Fruit fly (Drosophila melanogaster) whole organism, embryonic: ENCODE data around the gene Rbm13.
A peak's percentile ranks its signal among the peaks of the same experiment; 100 is the strongest.

Experiments used
- Atf6 ChIP-seq: fragments of 200-800 bp; sonication (Bioruptor generic); IDR thresholded peaks from 2 replicates; pipeline ENCODE4 v1.3.6; 2022; ENCODE audit warnings: missing biosample characterization, missing genetic modification characterization
- CG10543 ChIP-seq: fragments of 200-800 bp; sonication (Bioruptor generic); optimal IDR thresholded peaks from 3 replicates; lab custom pipeline; 2017; ENCODE audit warnings: missing biosample characterization, mild to moderate bottlenecking, missing genetic modification characterization, moderate library complexity
- CG11085 ChIP-seq: fragments of 200-800 bp; sonication (Bioruptor generic); IDR thresholded peaks from 2 replicates; pipeline ENCODE4 v1.3.6; 2022; ENCODE audit warnings: missing biosample characterization, missing genetic modification characterization
- CG12155 ChIP-seq: fragments of 200-800 bp; sonication (Bioruptor generic); optimal IDR thresholded peaks from 3 replicates; lab custom pipeline; 2016; ENCODE audit warnings: missing biosample characterization, missing genetic modification characterization
- CG1529 ChIP-seq: fragments of 200-800 bp; sonication (Bioruptor generic); optimal IDR thresholded peaks from 3 replicates; lab custom pipeline; 2018; ENCODE audit warnings: missing biosample characterization, missing genetic modification characterization
- CG15601 ChIP-seq: fragments of 200-800 bp; sonication (Bioruptor generic); optimal IDR thresholded peaks from 3 replicates; lab custom pipeline; 2019; ENCODE audit warnings: missing biosample characterization, mild to moderate bottlenecking, missing genetic modification characterization, moderate library complexity
- CG17385 ChIP-seq: fragments of 200-800 bp; sonication (Bioruptor generic); optimal IDR thresholded peaks from 3 replicates; lab custom pipeline; 2018; ENCODE audit warnings: missing biosample characterization, mild to moderate bottlenecking, missing genetic modification characterization
- CG1792 ChIP-seq: fragments of 200-800 bp; sonication (Bioruptor generic); optimal IDR thresholded peaks from 2 replicates; lab custom pipeline; 2016; ENCODE audit warnings: missing biosample characterization, missing genetic modification characterization
- CG18764 ChIP-seq: fragments of 200-800 bp; sonication (Bioruptor generic); optimal IDR thresholded peaks from 3 replicates; lab custom pipeline; 2016; ENCODE audit warnings: missing biosample characterization, missing genetic modification characterization
- CG30020 ChIP-seq: fragments of 200-800 bp; optimal IDR thresholded peaks from 2 replicates; lab custom pipeline; 2019; ENCODE audit warnings: missing biosample characterization, mild to moderate bottlenecking, missing genetic modification characterization, moderate library complexity
- CG30431 ChIP-seq: fragments of 200-800 bp; sonication (Bioruptor generic); optimal IDR thresholded peaks from 2 replicates; lab custom pipeline; 2017; ENCODE audit warnings: missing biosample characterization, missing genetic modification characterization
- CG32532 ChIP-seq: fragments of 200-800 bp; sonication (Bioruptor generic); IDR thresholded peaks from 2 replicates; pipeline ENCODE4 v1.3.6; 2022; ENCODE audit warnings: missing biosample characterization, missing genetic modification characterization
- CG32767 ChIP-seq: fragments of 200-800 bp; sonication (Bioruptor generic); IDR thresholded peaks from 2 replicates; pipeline ENCODE4 v1.3.6; 2022; ENCODE audit warnings: missing biosample characterization, missing genetic modification characterization
- CG34224 ChIP-seq: fragments of 200-800 bp; sonication (Bioruptor generic); IDR thresholded peaks from 3 replicates; pipeline ENCODE4 v1.3.6; 2022; ENCODE audit warnings: missing biosample characterization, missing genetic modification characterization; ENCODE audit not compliant: partially characterized antibody
- CG34422 ChIP-seq: fragments of 200-800 bp; sonication (Bioruptor generic); IDR thresholded peaks from 3 replicates; pipeline ENCODE4 v1.3.6; 2022; ENCODE audit warnings: missing biosample characterization, missing genetic modification characterization
- CG5953 ChIP-seq: fragments of 200-800 bp; sonication (Bioruptor generic); IDR thresholded peaks from 2 replicates; pipeline ENCODE4 v1.3.6; 2022; ENCODE audit warnings: missing biosample characterization, missing genetic modification characterization
- CG7839 ChIP-seq: fragments of 200-800 bp; sonication (Bioruptor generic); optimal IDR thresholded peaks from 3 replicates; lab custom pipeline; 2018; ENCODE audit warnings: missing biosample characterization, mild to moderate bottlenecking, missing genetic modification characterization, moderate library complexity
- CG7928 ChIP-seq: fragments of 200-800 bp; sonication (Bioruptor generic); optimal IDR thresholded peaks from 2 replicates; lab custom pipeline; 2017; ENCODE audit warnings: missing biosample characterization, mild to moderate bottlenecking, missing genetic modification characterization
- D19B ChIP-seq: fragments of 200-800 bp; sonication (Bioruptor generic); optimal IDR thresholded peaks from 2 replicates; lab custom pipeline; 2017; ENCODE audit warnings: missing biosample characterization, mild to moderate bottlenecking, missing genetic modification characterization
- Deaf1 ChIP-seq: fragments of 200-800 bp; optimal IDR thresholded peaks from 3 replicates; lab custom pipeline; 2019; ENCODE audit warnings: missing biosample characterization, mild to moderate bottlenecking, missing genetic modification characterization, moderate library complexity
- Dip3 ChIP-seq: fragments of 200-800 bp; sonication (Bioruptor generic); optimal IDR thresholded peaks from 3 replicates; lab custom pipeline; 2016; ENCODE audit warnings: missing biosample characterization, missing genetic modification characterization
- Ets65A ChIP-seq: fragments of 200-800 bp; sonication (Bioruptor generic); peaks from one replicate; lab custom pipeline; 2016; ENCODE audit warnings: missing biosample characterization, missing genetic modification characterization
- HLH3B ChIP-seq: fragments of 200-800 bp; sonication (Bioruptor generic); IDR thresholded peaks from 2 replicates; pipeline ENCODE4 v1.3.6; 2022; ENCODE audit warnings: missing biosample characterization, missing genetic modification characterization
- Kr ChIP-seq: fragments of 200-800 bp; sonication (Bioruptor generic); optimal IDR thresholded peaks from 2 replicates; lab custom pipeline; 2017; ENCODE audit warnings: missing biosample characterization, mild to moderate bottlenecking, missing genetic modification characterization
- MBD-R2 ChIP-seq: fragments of 200-800 bp; sonication (Bioruptor generic); IDR thresholded peaks from 2 replicates; pipeline ENCODE4 v1.3.6; 2022; ENCODE audit warnings: missing biosample characterization, missing genetic modification characterization
- Mes4 ChIP-seq: fragments of 200-800 bp; sonication (Bioruptor generic); optimal IDR thresholded peaks from 2 replicates; lab custom pipeline; 2016; ENCODE audit warnings: missing biosample characterization, missing genetic modification characterization
- Sox102F ChIP-seq: fragments of 200-800 bp; sonication (Bioruptor generic); optimal IDR thresholded peaks from 2 replicates; lab custom pipeline; 2018; ENCODE audit warnings: missing biosample characterization, mild to moderate bottlenecking, missing genetic modification characterization, moderate library complexity
- Vsx1 ChIP-seq: fragments of 200-800 bp; sonication (Bioruptor generic); optimal IDR thresholded peaks from 2 replicates; lab custom pipeline; 2017; ENCODE audit warnings: missing biosample characterization, mild to moderate bottlenecking, missing genetic modification characterization, missing genetic modification reagents
- Xrp1 ChIP-seq: fragments of 200-800 bp; sonication (Bioruptor generic); IDR thresholded peaks from 2 replicates; pipeline ENCODE4 v1.3.6; 2022; ENCODE audit warnings: missing biosample characterization, missing genetic modification characterization
- aop ChIP-seq: fragments of 200-800 bp; sonication (Bioruptor generic); IDR thresholded peaks from 2 replicates; pipeline ENCODE4 v1.3.6; 2022; ENCODE audit warnings: missing biosample characterization, missing genetic modification characterization
- cg ChIP-seq: fragments of 200-800 bp; sonication (Bioruptor generic); optimal IDR thresholded peaks from 3 replicates; lab custom pipeline; 2019; ENCODE audit warnings: missing biosample characterization, mild to moderate bottlenecking, missing genetic modification characterization, moderate library complexity
- chinmo ChIP-seq: fragments of 200-800 bp; sonication (Bioruptor generic); IDR thresholded peaks from 4 replicates; pipeline ENCODE4 v1.3.6; 2022; ENCODE audit warnings: missing biosample characterization, missing genetic modification characterization; ENCODE audit not compliant: partially characterized antibody
- crp ChIP-seq, 2 experiments: fragments of 200-800 bp; sonication (Bioruptor generic); optimal IDR thresholded peaks; 2 replicates in 1 of 2; 3 replicates in 1 of 2; lab custom pipeline; 2017; ENCODE audit warnings: missing biosample characterization in 2 of 2, missing genetic modification characterization in 2 of 2, mild to moderate bottlenecking in 1 of 2, moderate library complexity in 1 of 2
- dan ChIP-seq: fragments of 200-800 bp; sonication (Bioruptor generic); IDR thresholded peaks from 2 replicates; pipeline ENCODE4 v1.3.6; 2022; ENCODE audit warnings: missing biosample characterization, missing genetic modification characterization
- dpn ChIP-seq, 2 experiments: fragments of 200-800 bp; sonication (Bioruptor generic); optimal IDR thresholded peaks; 3 replicates each; lab custom pipeline; 2016; ENCODE audit warnings: missing biosample characterization in 2 of 2, missing genetic modification characterization in 2 of 2
- dysf ChIP-seq: fragments of 200-800 bp; sonication (Bioruptor generic); IDR thresholded peaks from 3 replicates; pipeline ENCODE4 v1.3.6; 2022; ENCODE audit warnings: missing biosample characterization, missing genetic modification characterization
- fd102C ChIP-seq: fragments of 200-800 bp; sonication (Bioruptor generic); optimal IDR thresholded peaks from 2 replicates; lab custom pipeline; 2018; ENCODE audit warnings: missing biosample characterization, mild to moderate bottlenecking, missing genetic modification characterization, moderate library complexity
- h ChIP-seq: fragments of >200 bp; optimal IDR thresholded peaks from 2 replicates; lab custom pipeline; 2017
- nerfin-1 ChIP-seq: fragments of 200-800 bp; sonication (Bioruptor generic); optimal IDR thresholded peaks from 3 replicates; lab custom pipeline; 2019; ENCODE audit warnings: missing biosample characterization, mild to moderate bottlenecking, missing genetic modification characterization, moderate library complexity
- pan ChIP-seq, 4 experiments: fragments of >200 bp in 3 of 4; fragments of 200-800 bp in 1 of 4; sonication (Bioruptor generic) in 1 of 4; optimal IDR thresholded peaks in 3 of 4; IDR thresholded peaks in 1 of 4; 2 replicates each; pipeline versions ENCODE4 v1.3.6 to Lab custom; 2017 to 2022; ENCODE audit warnings: missing biosample characterization in 2 of 4, missing genetic modification characterization in 2 of 4, mixed read lengths in 1 of 4
- pfk ChIP-seq: fragments of 200-800 bp; sonication (Bioruptor generic); optimal IDR thresholded peaks from 2 replicates; lab custom pipeline; 2018; ENCODE audit warnings: missing biosample characterization, mild to moderate bottlenecking, missing genetic modification characterization, moderate library complexity
- pho ChIP-seq: fragments of 200-800 bp; sonication (Bioruptor generic); optimal IDR thresholded peaks from 2 replicates; lab custom pipeline; 2016; ENCODE audit warnings: missing biosample characterization, missing genetic modification characterization
- pzg ChIP-seq: fragments of 200-800 bp; sonication (Bioruptor generic); optimal IDR thresholded peaks from 3 replicates; lab custom pipeline; 2018; ENCODE audit warnings: missing biosample characterization, mild to moderate bottlenecking, missing genetic modification characterization, moderate library complexity
- row ChIP-seq: fragments of 200-800 bp; sonication (Bioruptor generic); IDR thresholded peaks from 3 replicates; pipeline ENCODE4 v1.3.6; 2022; ENCODE audit warnings: missing biosample characterization, missing genetic modification characterization
- sima ChIP-seq: fragments of 200-800 bp; sonication (Bioruptor generic); optimal IDR thresholded peaks from 2 replicates; lab custom pipeline; 2016; ENCODE audit warnings: missing biosample characterization, missing genetic modification characterization
- sob ChIP-seq: fragments of 200-800 bp; sonication (Bioruptor generic); IDR thresholded peaks from 2 replicates; pipeline ENCODE4 v1.3.6; 2022; ENCODE audit warnings: missing biosample characterization, missing genetic modification characterization
- sqz ChIP-seq: fragments of 200-800 bp; sonication (Bioruptor generic); optimal IDR thresholded peaks from 3 replicates; lab custom pipeline; 2018; ENCODE audit warnings: missing biosample characterization, mild to moderate bottlenecking, missing genetic modification characterization
- stc ChIP-seq: fragments of 200-800 bp; sonication (Bioruptor generic); IDR thresholded peaks from 2 replicates; pipeline ENCODE4 v1.3.6; 2022; ENCODE audit warnings: missing biosample characterization, missing genetic modification characterization
- wek ChIP-seq: fragments of 200-800 bp; sonication (Bioruptor generic); optimal IDR thresholded peaks from 3 replicates; lab custom pipeline; 2018; ENCODE audit warnings: missing biosample characterization, mild to moderate bottlenecking, missing genetic modification characterization, moderate library complexity
- yki ChIP-seq: fragments of >200 bp; optimal IDR thresholded peaks from 3 replicates; lab custom pipeline; 2018

Rbm13 gene

dm6 chrX:8887410-8887809 lies 14.1 kb upstream of the Rbm13 start (continued):
- TF ChIP-seq aop (no peak), CG5953 (GFP tag; lab: Robert Waterston, UW) (no peak), cg (GFP tag; lab: Kevin White, UChicago) (peak; percentile 67), CG30431 (no peak), Kr (GFP tag; lab: Kevin White, UChicago) (no peak), wek (GFP tag; lab: Kevin White, UChicago) (peak; percentile 25), CG15601 (tag; lab: Kevin White, UChicago) (peak; percentile 17), yki (lab: Kevin White, UChicago) (no peak), Dip3 (GFP tag; lab: Kevin White, UChicago) (no peak), Sox102F (GFP tag; lab: Kevin White, UChicago) (no peak), CG7928 (GFP tag; lab: Kevin White, UChicago) (no peak), pan (optimal IDR thresholded peaks at IDR 0.05; lab: Kevin White, UChicago) (no peak), pan (GFP tag; optimal IDR thresholded peaks at IDR 0.05 in 1 of 2, IDR thresholded peaks at IDR 0.05 in 1 of 2) (peak in 1 of 2 experiments; percentile 21), sima (no peak), CG18764 (GFP tag; lab: Kevin White, UChicago) (no peak), crp (GFP tag; optimal IDR thresholded peaks at IDR 0.05; lab: Kevin White, UChicago) (no peak), CG32532 (GFP tag; lab: Robert Waterston, UW) (no peak), stc (GFP tag; lab: Robert Waterston, UW) (no peak), dan (GFP tag; lab: Robert Waterston, UW) (no peak), h (lab: Kevin White, UChicago) (no peak), CG1792 (no peak), CG10543 (GFP tag; lab: Kevin White, UChicago) (no peak)

DNA sequence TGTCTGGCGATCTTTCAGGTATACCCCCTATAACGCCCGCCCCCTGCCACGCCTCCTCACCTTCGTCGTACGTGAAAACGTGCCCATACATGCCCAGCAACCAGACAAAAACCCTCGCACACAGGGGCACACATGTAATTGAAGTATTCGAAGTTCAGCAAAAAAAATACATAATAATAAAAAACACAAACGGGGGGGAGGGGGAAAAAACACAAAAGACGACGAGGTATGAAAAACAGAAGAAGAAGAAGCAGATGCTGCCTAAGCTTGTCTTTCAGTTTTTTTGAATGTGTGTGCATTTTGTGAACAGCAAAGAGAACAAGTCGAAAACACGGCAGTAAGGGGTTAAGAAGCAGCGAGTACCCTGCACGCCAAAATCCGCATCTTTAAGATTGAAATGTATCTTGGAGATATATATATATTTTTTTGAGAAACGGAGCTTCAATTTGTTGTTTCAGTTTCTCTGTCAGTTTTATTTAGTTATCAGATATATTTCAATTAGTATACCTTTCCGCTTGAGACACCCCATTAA lies 12.6 kb upstream of the Rbm13 start:
- TF ChIP-seq fd102C (GFP tag; lab: Kevin White, UChicago) (no peak), Deaf1 (tag; lab: Kevin White, UChicago) (no peak), chinmo (GFP tag; lab: Robert Waterston, UW) (peak; percentile 62; the same call in 2 of the 4 replicates), sqz (peak; percentile 26), CG1529 (no peak), Mes4 (GFP tag; lab: Kevin White, UChicago) (no peak), CG5953 (GFP tag; lab: Robert Waterston, UW) (no peak), CG34422 (GFP tag; lab: Robert Waterston, UW) (no peak), pzg (GFP tag; lab: Kevin White, UChicago) (no peak), CG17385 (GFP tag; lab: Kevin White, UChicago) (peak; percentile 47), dpn (GFP tag; optimal IDR thresholded peaks at IDR 0.05; lab: Kevin White, UChicago) (no peak), Atf6 (GFP tag; lab: Robert Waterston, UW) (no peak), CG7839 (tag; lab: Kevin White, UChicago) (peak; percentile 10), Kr (GFP tag; lab: Kevin White, UChicago) (no peak), CG30020 (no peak), Vsx1 (GFP tag; lab: Kevin White, UChicago) (no peak), CG32767 (GFP tag; lab: Robert Waterston, UW) (no peak), D19B (peak; percentile 86), HLH3B (GFP tag; lab: Robert Waterston, UW) (no peak), CG11085 (GFP tag; lab: Robert Waterston, UW) (no peak), row (GFP tag; lab: Robert Waterston, UW) (peak; percentile 53; the same call in 2 of the 3 replicates), Ets65A (GFP tag; lab: Kevin White, UChicago) (no peak), pfk (GFP tag; lab: Kevin White, UChicago) (no peak), CG12155 (GFP tag; lab: Kevin White, UChicago) (no peak), sob (GFP tag; lab: Robert Waterston, UW) (0 out of 2 replicates have a peak, but pooled peaks have one; percentile 10), dysf (GFP tag; lab: Robert Waterston, UW) (peak; percentile 30; the same call in 1 of the 3 replicates), CG34224 (GFP tag; lab: Robert Waterston, UW) (no peak), Xrp1 (GFP tag; lab: Robert Waterston, UW) (peak; percentile 14; the same call in 1 of the 2 replicates), CG32532 (GFP tag; lab: Robert Waterston, UW) (0 out of 2 replicates have a peak, but pooled peaks have one; percentile 10), pho (GFP tag; lab: Kevin White, UChicago) (no peak), nerfin-1 (tag; lab: Kevin White, UChicago) (no peak), MBD-R2 (GFP tag; lab: Robert Waterston, UW) (no peak)
